Worm (Caenorhabditis elegans): ENCODE measurements around the gene srlf-30.

- TF ChIP-seq lin-13 (GFP tag; optimal IDR thresholded peaks at IDR 0.05) (no peak), efl-1 (optimal IDR thresholded peaks at IDR 0.05) (no peak), efl-1 (GFP tag; optimal IDR thresholded peaks at IDR 0.05 in 1 of 2) (no peak), mep-1 (tag; optimal IDR thresholded peaks at IDR 0.05) (no peak)
Observed at ce11 chrIV:10899091-10899490, 1.1 kb upstream of the srlf-30 start, which contains the start of the genes F13E9.9 and F13E9.19.

Measured in whole organism, L1 larva.